Worm (Caenorhabditis elegans) whole organism, L4 larva: ENCODE results near the gene F54F2.7.

Source experiments
- attf-4 ChIP-seq: sonication (generic microtip); optimal IDR thresholded peaks from 3 replicates; lab custom pipeline; 2017; ENCODE audit warnings: missing biosample characterization, missing genetic modification characterization
- fkh-10 ChIP-seq: fragments of 150-350 bp; optimal IDR thresholded peaks from 2 replicates; lab custom pipeline; 2014; ENCODE audit warnings: missing biosample characterization, missing genetic modification reagents, missing genetic modification characterization

F54F2.7 gene

DNA sequence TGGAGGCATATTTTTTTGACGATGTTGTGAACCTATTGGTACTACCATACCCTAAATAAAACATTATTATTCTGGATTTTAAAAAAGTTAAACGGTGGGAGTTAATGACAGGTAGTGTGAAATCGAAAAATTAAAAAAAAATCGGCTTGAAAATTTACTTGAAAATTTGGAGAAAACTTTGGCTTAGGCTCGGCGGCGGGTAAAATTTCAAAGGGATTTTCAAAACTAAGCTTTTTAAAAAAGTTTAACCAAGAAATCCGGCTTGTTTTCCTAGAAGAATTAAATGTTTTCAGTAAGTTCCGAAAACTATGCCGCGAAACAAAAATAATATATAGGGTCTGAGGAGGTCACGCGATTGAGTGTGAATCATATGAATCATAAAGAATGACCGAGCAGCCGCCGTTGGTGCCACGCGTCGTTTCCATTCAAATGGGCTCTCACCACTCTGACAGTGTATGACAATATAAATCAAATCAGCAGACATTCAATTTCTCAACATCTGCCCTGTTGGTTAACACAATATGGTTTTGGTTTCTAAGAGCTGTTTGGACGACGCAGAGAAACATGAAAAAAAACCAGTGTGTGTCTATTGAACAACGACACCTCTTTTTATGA is 46.0 kb downstream of the F54F2.7 start, which contains the start of gene aak-1 (continued):
- TF ChIP-seq attf-4 (tag; lab: Kevin White, UChicago) (no peak), fkh-10 (GFP tag; lab: Kevin White, UChicago) (no peak)
